Worm (Caenorhabditis elegans) whole organism, mixed stage, embryonic: ENCODE measurements around the gene Y45F10B.3.

Source experiments
- M03D4.4 ChIP-seq: sonication (generic microtip); optimal IDR thresholded peaks from 2 replicates; lab custom pipeline; 2017; ENCODE audit warnings: mild to moderate bottlenecking, missing genetic modification characterization, missing compliant biosample characterization
- bed-3 ChIP-seq: fragments of 200-800 bp; sonication (Bioruptor generic); optimal IDR thresholded peaks from 3 replicates; lab custom pipeline; 2018; ENCODE audit warnings: mild to moderate bottlenecking, missing genetic modification characterization, moderate library complexity, missing compliant biosample characterization
- blmp-1 ChIP-seq: fragments of 150-350 bp; optimal IDR thresholded peaks from 2 replicates; lab custom pipeline; 2014; ENCODE audit warnings: missing biosample characterization, missing genetic modification characterization
- ceh-39 ChIP-seq: fragments of 150-350 bp; optimal IDR thresholded peaks from 2 replicates; lab custom pipeline; 2014; ENCODE audit warnings: missing biosample characterization, missing genetic modification characterization
- ceh-43 ChIP-seq: fragments of 200-800 bp; sonication (Bioruptor generic); optimal IDR thresholded peaks from 2 replicates; lab custom pipeline; 2018; ENCODE audit warnings: mild to moderate bottlenecking, missing genetic modification characterization, moderate library complexity, missing compliant biosample characterization
- ceh-83 ChIP-seq: fragments of 200-800 bp; sonication (Bioruptor generic); optimal IDR thresholded peaks from 2 replicates; lab custom pipeline; 2018; ENCODE audit warnings: mild to moderate bottlenecking, missing genetic modification characterization, missing compliant biosample characterization
- ces-1 ChIP-seq: fragments of 150-350 bp; optimal IDR thresholded peaks from 2 replicates; lab custom pipeline; 2014; ENCODE audit warnings: missing biosample characterization, missing genetic modification reagents, missing genetic modification characterization
- cnd-1 ChIP-seq: fragments of 200-800 bp; sonication (Bioruptor generic); optimal IDR thresholded peaks from 2 replicates; lab custom pipeline; 2018; ENCODE audit warnings: mild to moderate bottlenecking, missing genetic modification characterization, missing compliant biosample characterization
- elt-1 ChIP-seq: sonication (generic microtip); optimal IDR thresholded peaks from 2 replicates; lab custom pipeline; 2017; ENCODE audit warnings: missing genetic modification characterization, mild to moderate bottlenecking, missing compliant biosample characterization, antibody characterized with exemption, moderate library complexity, borderline replicate concordance; ENCODE audit not compliant: insufficient read depth
- elt-3 ChIP-seq: fragments of 150-350 bp; optimal IDR thresholded peaks from 2 replicates; lab custom pipeline; 2014; ENCODE audit warnings: missing biosample characterization, missing genetic modification characterization
- flh-1 ChIP-seq: fragments of 200-800 bp; sonication (Bioruptor generic); optimal IDR thresholded peaks from 2 replicates; lab custom pipeline; 2018; ENCODE audit warnings: mild to moderate bottlenecking, missing genetic modification characterization, moderate library complexity, missing compliant biosample characterization
- ham-2 ChIP-seq: fragments of 200-800 bp; sonication (Bioruptor generic); optimal IDR thresholded peaks from 2 replicates; lab custom pipeline; 2018; ENCODE audit warnings: mild to moderate bottlenecking, missing genetic modification characterization, missing compliant biosample characterization
- lin-13 ChIP-seq: fragments of 150-350 bp; optimal IDR thresholded peaks from 2 replicates; lab custom pipeline; 2014; ENCODE audit warnings: missing biosample characterization, missing genetic modification characterization
- lin-32 ChIP-seq: fragments of 200-800 bp; sonication (Bioruptor generic); optimal IDR thresholded peaks from 2 replicates; lab custom pipeline; 2018; ENCODE audit warnings: mild to moderate bottlenecking, missing genetic modification characterization, missing compliant biosample characterization
- lsy-2 ChIP-seq: fragments of 150-350 bp; optimal IDR thresholded peaks from 2 replicates; lab custom pipeline; 2014; ENCODE audit warnings: missing biosample characterization, missing genetic modification characterization
- mab-5 ChIP-seq: fragments of 150-350 bp; optimal IDR thresholded peaks from 2 replicates; lab custom pipeline; 2014; ENCODE audit warnings: missing biosample characterization, missing genetic modification characterization
- mep-1 ChIP-seq: fragments of 150-350 bp; optimal IDR thresholded peaks from 2 replicates; lab custom pipeline; 2017; ENCODE audit warnings: missing biosample characterization, missing genetic modification reagents, missing genetic modification characterization, inconsistent platforms
- mls-2 ChIP-seq: sonication (generic microtip); optimal IDR thresholded peaks from 2 replicates; lab custom pipeline; 2016; ENCODE audit warnings: mild to moderate bottlenecking, missing genetic modification characterization, moderate library complexity, missing compliant biosample characterization
- nhr-12 ChIP-seq: fragments of 150-350 bp; optimal IDR thresholded peaks from 2 replicates; lab custom pipeline; 2014; ENCODE audit warnings: missing biosample characterization, missing genetic modification characterization
- nhr-2 ChIP-seq: fragments of 150-350 bp; optimal IDR thresholded peaks from 2 replicates; lab custom pipeline; 2014; ENCODE audit warnings: missing biosample characterization, missing genetic modification characterization
- nhr-237 ChIP-seq: fragments of 150-350 bp; optimal IDR thresholded peaks from 2 replicates; lab custom pipeline; 2014; ENCODE audit warnings: missing biosample characterization, missing genetic modification characterization
- nhr-28 ChIP-seq: fragments of 150-350 bp; optimal IDR thresholded peaks from 2 replicates; lab custom pipeline; 2014; ENCODE audit warnings: missing biosample characterization, missing genetic modification characterization
- nhr-76 ChIP-seq: sonication (generic microtip); optimal IDR thresholded peaks from 2 replicates; lab custom pipeline; 2017; ENCODE audit warnings: missing biosample characterization, missing genetic modification characterization
- pha-4 ChIP-seq: fragments of 150-350 bp; optimal IDR thresholded peaks from 2 replicates; lab custom pipeline; 2018; ENCODE audit warnings: missing biosample characterization, missing genetic modification reagents, missing genetic modification characterization
- sem-2 ChIP-seq: fragments of 200-800 bp; sonication (Bioruptor generic); optimal IDR thresholded peaks from 2 replicates; lab custom pipeline; 2018; ENCODE audit warnings: mild to moderate bottlenecking, missing genetic modification characterization, missing compliant biosample characterization
- tbx-8 ChIP-seq: fragments of 200-800 bp; sonication (Bioruptor generic); optimal IDR thresholded peaks from 2 replicates; lab custom pipeline; 2018; ENCODE audit warnings: mild to moderate bottlenecking, missing genetic modification characterization, moderate library complexity, missing compliant biosample characterization
- unc-120 ChIP-seq: sonication (generic microtip); optimal IDR thresholded peaks from 2 replicates; lab custom pipeline; 2017; ENCODE audit warnings: missing genetic modification characterization, missing compliant biosample characterization; ENCODE audit not compliant: poor library complexity, severe bottlenecking
- unc-39 ChIP-seq: fragments of 150-350 bp; optimal IDR thresholded peaks from 2 replicates; lab custom pipeline; 2014; ENCODE audit warnings: missing biosample characterization, missing genetic modification characterization
- unc-62 ChIP-seq: fragments of 150-350 bp; optimal IDR thresholded peaks from 2 replicates; lab custom pipeline; 2014; ENCODE audit warnings: missing biosample characterization, missing genetic modification reagents, missing genetic modification characterization
- zip-8 ChIP-seq: fragments of 150-350 bp; optimal IDR thresholded peaks from 2 replicates; lab custom pipeline; 2014; ENCODE audit warnings: missing biosample characterization, missing genetic modification characterization

Y45F10B.3 gene

ce11 chrIV:13601428-13601827 lies 8.0 kb downstream of the Y45F10B.3 start:
- TF ChIP-seq mab-5 (no peak), mls-2 (tag; lab: Kevin White, UChicago) (no peak), ceh-43 (GFP tag; lab: Kevin White, UChicago) (no peak), zip-8 (tag; lab: Kevin White, UChicago) (no peak), nhr-12 (tag; lab: Kevin White, UChicago) (no peak), ces-1 (GFP tag; lab: Kevin White, UChicago) (no peak), lsy-2 (no peak), pha-4 (no peak), M03D4.4 (tag; lab: Kevin White, UChicago) (no peak), sem-2 (GFP tag; lab: Kevin White, UChicago) (no peak), nhr-2 (no peak)

- TF ChIP-seq nhr-2 (no peak), nhr-12 (tag; lab: Kevin White, UChicago) (no peak), cnd-1 (tag; lab: Kevin White, UChicago) (no peak), lsy-2 (no peak), ham-2 (GFP tag; lab: Kevin White, UChicago) (no peak), unc-62 (GFP tag; lab: Kevin White, UChicago) (no peak), lin-13 (tag; lab: Kevin White, UChicago) (no peak), lin-32 (GFP tag; lab: Kevin White, UChicago) (no peak), unc-39 (tag; lab: Kevin White, UChicago) (no peak)
These were observed 8.7 kb downstream of the Y45F10B.3 start, which contains the start of gene Y45F10B.59 for ce11 chrIV:13601973-13602669. Y45F10B.59 (plus strand) TSS chrIV:13602619.

- TF ChIP-seq nhr-237 (tag; lab: Kevin White, UChicago) (no peak), bed-3 (no peak), nhr-76 (tag; lab: Kevin White, UChicago) (no peak), ceh-39 (tag; lab: Kevin White, UChicago) (no peak), M03D4.4 (tag; lab: Kevin White, UChicago) (no peak), unc-62 (GFP tag; lab: Kevin White, UChicago) (no peak), ham-2 (GFP tag; lab: Kevin White, UChicago) (no peak), mls-2 (tag; lab: Kevin White, UChicago) (no peak), blmp-1 (tag; lab: Kevin White, UChicago) (no peak), sem-2 (GFP tag; lab: Kevin White, UChicago) (no peak), ceh-83 (GFP tag; lab: Kevin White, UChicago) (no peak), lin-13 (tag; lab: Kevin White, UChicago) (no peak), tbx-8 (GFP tag; lab: Kevin White, UChicago) (no peak), flh-1 (GFP tag; lab: Kevin White, UChicago) (no peak)
- TF ChIP-seq, all 35 proteins: peak for 0
These were observed 16.3 kb downstream of the Y45F10B.3 start, which contains the start of gene C08F11.13 for ce11 chrIV:13609755-13610154. C08F11.13 (minus strand) TSS chrIV:13609892.

- TF ChIP-seq elt-3 (tag; lab: Kevin White, UChicago) (no peak), mep-1 (tag; lab: Kevin White, UChicago) (no peak), unc-120 (tag; lab: Kevin White, UChicago) (no peak), cnd-1 (tag; lab: Kevin White, UChicago) (no peak), blmp-1 (tag; lab: Kevin White, UChicago) (no peak), lin-32 (GFP tag; lab: Kevin White, UChicago) (no peak), sem-2 (GFP tag; lab: Kevin White, UChicago) (no peak), ham-2 (GFP tag; lab: Kevin White, UChicago) (no peak), elt-1 (tag; lab: Kevin White, UChicago) (no peak)
These were observed 25.8 kb downstream of the Y45F10B.3 start, which contains the start of gene C08F11.3 for ce11 chrIV:13619203-13619602. C08F11.3 (plus strand) TSS chrIV:13619503.

ce11 chrIV:13623533-13623932 lies 30.1 kb downstream of the Y45F10B.3 start, which contains the start of gene C08F11.1:
C08F11.1 (plus strand) TSS chrIV:13623833.
- TF ChIP-seq blmp-1 (tag; lab: Kevin White, UChicago) (no peak), nhr-28 (tag; lab: Kevin White, UChicago) (no peak)
